Fruit fly (Drosophila melanogaster) whole organism, wandering third instar larva: ENCODE results near the gene lark.

Experiments
- Abd-B ChIP-seq: fragments of >200 bp; optimal IDR thresholded peaks from 2 replicates; lab custom pipeline; 2017; ENCODE audit warnings: missing biosample characterization, missing genetic modification characterization
- CG32264 ChIP-seq: fragments of 200-800 bp; sonication (Bioruptor generic); optimal IDR thresholded peaks from 2 replicates; lab custom pipeline; 2016; ENCODE audit warnings: missing biosample characterization, missing genetic modification characterization
- CG9705 ChIP-seq: fragments of 200-800 bp; sonication (Bioruptor generic); optimal IDR thresholded peaks from 2 replicates; lab custom pipeline; 2018; ENCODE audit warnings: missing biosample characterization, mild to moderate bottlenecking, missing genetic modification characterization
- CrebA ChIP-seq: fragments of 200-800 bp; sonication (Bioruptor generic); optimal IDR thresholded peaks from 2 replicates; lab custom pipeline; 2016; ENCODE audit warnings: missing biosample characterization, mild to moderate bottlenecking, missing genetic modification characterization, borderline replicate concordance
- Dfd ChIP-seq: fragments of >200 bp; optimal IDR thresholded peaks from 2 replicates; lab custom pipeline; 2017; ENCODE audit warnings: missing biosample characterization, missing genetic modification characterization
- Dif ChIP-seq: fragments of 200-275, 200-300 bp; sonication (Bioruptor generic); optimal IDR thresholded peaks from 2 replicates; lab custom pipeline; 2018; ENCODE audit warnings: missing biosample characterization, missing genetic modification characterization; ENCODE audit not compliant: partially characterized antibody
- GATAd ChIP-seq: sonication (Bioruptor generic); optimal IDR thresholded peaks from 2 replicates; lab custom pipeline; 2016; ENCODE audit warnings: missing biosample characterization, missing genetic modification characterization
- HLH106 ChIP-seq: fragments of 200-800 bp; optimal IDR thresholded peaks from 3 replicates; lab custom pipeline; 2019; ENCODE audit warnings: missing biosample characterization, mild to moderate bottlenecking, missing genetic modification characterization, moderate library complexity
- Hnf4 ChIP-seq: fragments of 200-800 bp; sonication (Bioruptor generic); optimal IDR thresholded peaks from 2 replicates; lab custom pipeline; 2016; ENCODE audit warnings: missing biosample characterization, mild to moderate bottlenecking, missing genetic modification characterization
- Hr78 ChIP-seq: fragments of >200 bp; optimal IDR thresholded peaks from 2 replicates; lab custom pipeline; 2017; ENCODE audit warnings: missing biosample characterization, missing genetic modification characterization
- Hr83 ChIP-seq: fragments of 200-300 bp; sonication (Bioruptor generic); optimal IDR thresholded peaks from 2 replicates; lab custom pipeline; 2016; ENCODE audit warnings: missing biosample characterization, mild to moderate bottlenecking, missing genetic modification characterization, moderate library complexity; ENCODE audit not compliant: poor library complexity, severe bottlenecking
- Jra ChIP-seq: sonication (Bioruptor generic); optimal IDR thresholded peaks from 2 replicates; lab custom pipeline; 2016; ENCODE audit warnings: missing biosample characterization, missing genetic modification characterization
- Mio ChIP-seq: sonication (Bioruptor generic); optimal IDR thresholded peaks from 2 replicates; lab custom pipeline; 2016; ENCODE audit warnings: missing biosample characterization, missing genetic modification characterization
- Myc ChIP-seq: fragments of >200 bp; optimal IDR thresholded peaks from 2 replicates; lab custom pipeline; 2017
- N ChIP-seq: fragments of >200 bp; optimal IDR thresholded peaks from 2 replicates; lab custom pipeline; 2018; ENCODE audit warnings: missing biosample characterization, missing external identifiers, missing genetic modification characterization
- OdsH ChIP-seq: fragments of 200-800 bp; sonication (Bioruptor generic); optimal IDR thresholded peaks from 2 replicates; lab custom pipeline; 2016; ENCODE audit warnings: missing biosample characterization, mild to moderate bottlenecking, missing genetic modification characterization
- Rel ChIP-seq, 2 experiments: fragments of 200-800 bp; sonication (Bioruptor generic) in 1 of 2; optimal IDR thresholded peaks; 2 replicates in 1 of 2; 3 replicates in 1 of 2; lab custom pipeline; 2016 to 2019; ENCODE audit warnings: mild to moderate bottlenecking in 2 of 2, missing biosample characterization in 2 of 2, missing genetic modification characterization in 2 of 2, moderate library complexity in 1 of 2
- Sp1 ChIP-seq: fragments of 200-800 bp; sonication (Bioruptor generic); optimal IDR thresholded peaks from 3 replicates; lab custom pipeline; 2019; ENCODE audit warnings: missing biosample characterization, mild to moderate bottlenecking, missing genetic modification characterization, moderate library complexity
- Vsx2 ChIP-seq: fragments of 200-300, 225-300 bp; sonication (Bioruptor generic); optimal IDR thresholded peaks from 2 replicates; lab custom pipeline; 2018; ENCODE audit warnings: missing biosample characterization, missing genetic modification characterization; ENCODE audit not compliant: partially characterized antibody
- br ChIP-seq: fragments of 200-800 bp; sonication (Bioruptor generic); optimal IDR thresholded peaks from 2 replicates; lab custom pipeline; 2016; ENCODE audit warnings: missing biosample characterization, missing genetic modification characterization
- brk ChIP-seq: fragments of 200-800 bp; sonication (Bioruptor generic); optimal IDR thresholded peaks from 2 replicates; lab custom pipeline; 2016; ENCODE audit warnings: missing biosample characterization, mild to moderate bottlenecking, missing genetic modification characterization
- dl ChIP-seq, 2 experiments: fragments of 175-275, 200-275 bp in 1 of 2; fragments of 200-275 bp in 1 of 2; sonication (Bioruptor generic); optimal IDR thresholded peaks; lab custom pipeline; 2018; ENCODE audit warnings: mild to moderate bottlenecking in 2 of 2, missing biosample characterization in 2 of 2, missing genetic modification characterization in 2 of 2, moderate library complexity in 2 of 2; ENCODE audit not compliant: partially characterized antibody in 2 of 2, insufficient read depth in 1 of 2
- dmrt93B ChIP-seq: fragments of 200-800 bp; sonication (Bioruptor generic); optimal IDR thresholded peaks from 2 replicates; lab custom pipeline; 2018; ENCODE audit warnings: missing biosample characterization, mild to moderate bottlenecking, missing genetic modification characterization
- dsf ChIP-seq: sonication (Bioruptor generic); optimal IDR thresholded peaks from 2 replicates; lab custom pipeline; 2016; ENCODE audit warnings: missing biosample characterization, missing genetic modification characterization, borderline replicate concordance
- ey ChIP-seq: fragments of 200-800 bp; sonication (Bioruptor generic); optimal IDR thresholded peaks from 2 replicates; lab custom pipeline; 2016; ENCODE audit warnings: missing biosample characterization, missing genetic modification characterization
- foxo ChIP-seq, 2 experiments: fragments of 200-800 bp; sonication (Bioruptor generic); optimal IDR thresholded peaks; 2 replicates in 1 of 2; 3 replicates in 1 of 2; lab custom pipeline; 2016 to 2017; ENCODE audit warnings: missing biosample characterization in 2 of 2, missing genetic modification characterization in 2 of 2
- fru ChIP-seq: fragments of 200-800 bp; sonication (Bioruptor generic); optimal IDR thresholded peaks from 3 replicates; lab custom pipeline; 2016; ENCODE audit warnings: missing biosample characterization, mild to moderate bottlenecking, missing genetic modification characterization
- h ChIP-seq: fragments of 200-800 bp; sonication (Bioruptor generic); optimal IDR thresholded peaks from 3 replicates; lab custom pipeline; 2016; ENCODE audit warnings: missing biosample characterization, mild to moderate bottlenecking, missing genetic modification characterization
- jim ChIP-seq: fragments of 175-275, 200-325 bp; sonication (Bioruptor generic); optimal IDR thresholded peaks from 2 replicates; lab custom pipeline; 2016; ENCODE audit warnings: missing biosample characterization, mild to moderate bottlenecking, missing genetic modification characterization
- lola ChIP-seq: fragments of >200 bp; optimal IDR thresholded peaks from 2 replicates; lab custom pipeline; 2017; ENCODE audit warnings: missing biosample characterization, missing genetic modification characterization
- pan ChIP-seq: fragments of >200 bp; optimal IDR thresholded peaks from 2 replicates; lab custom pipeline; 2017
- psq ChIP-seq: fragments of 200-800 bp; sonication (Bioruptor generic); optimal IDR thresholded peaks from 3 replicates; lab custom pipeline; 2017; ENCODE audit warnings: missing biosample characterization, mild to moderate bottlenecking, missing genetic modification characterization, moderate library complexity
- rgr ChIP-seq: fragments of 200-800 bp; sonication (Bioruptor generic); optimal IDR thresholded peaks from 3 replicates; lab custom pipeline; 2016; ENCODE audit warnings: missing biosample characterization, mild to moderate bottlenecking, missing genetic modification characterization
- sage ChIP-seq: fragments of 200-800 bp; sonication (Bioruptor generic); optimal IDR thresholded peaks from 2 replicates; lab custom pipeline; 2016; ENCODE audit warnings: missing biosample characterization, mild to moderate bottlenecking, missing genetic modification characterization
- sv ChIP-seq: fragments of 200-800 bp; sonication (Bioruptor generic); optimal IDR thresholded peaks from 3 replicates; lab custom pipeline; 2016; ENCODE audit warnings: missing biosample characterization, missing genetic modification characterization
- tai ChIP-seq: sonication (Bioruptor generic); optimal IDR thresholded peaks from 2 replicates; lab custom pipeline; 2016; ENCODE audit warnings: missing biosample characterization, missing genetic modification characterization
- usp ChIP-seq: fragments of >200 bp; optimal IDR thresholded peaks from 2 replicates; lab custom pipeline; 2017; ENCODE audit warnings: missing biosample characterization, missing genetic modification characterization
- woc ChIP-seq: sonication (Bioruptor generic); optimal IDR thresholded peaks from 2 replicates; lab custom pipeline; 2016; ENCODE audit warnings: missing biosample characterization, mild to moderate bottlenecking, missing genetic modification characterization

lark gene

DNA sequence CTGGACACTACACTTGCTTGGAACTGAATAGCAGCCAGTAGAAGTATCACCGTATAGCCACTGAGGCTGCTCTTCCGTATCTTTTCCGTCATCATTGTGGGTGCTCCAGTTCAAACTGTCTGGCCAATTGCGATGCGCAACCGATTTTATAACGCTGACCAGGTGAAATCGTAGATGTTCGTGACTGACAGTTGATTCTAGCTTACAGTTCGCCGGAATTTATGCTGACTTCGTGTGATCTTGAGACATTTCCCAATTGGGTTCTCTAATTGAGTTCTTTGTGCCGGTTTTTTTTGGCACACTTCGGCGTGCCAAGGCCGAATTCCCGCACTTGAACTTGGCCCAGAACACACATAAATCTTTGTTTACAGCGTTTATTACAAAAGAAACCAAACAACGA, 7.9 kb downstream of the lark start, which contains the start of gene CG14834:
Gene CG14834, minus strand, starts transcription at position 173 of the 400 bp plus-strand sequence.
- TF ChIP-seq sage (GFP tag; lab: Kevin White, UChicago) (no peak), dmrt93B (GFP tag; lab: Kevin White, UChicago) (no peak), CG9705 (GFP tag; lab: Kevin White, UChicago) (no peak), tai (GFP tag; lab: Kevin White, UChicago) (no peak), rgr (GFP tag; lab: Kevin White, UChicago) (no peak), Jra (GFP tag; lab: Kevin White, UChicago) (no peak), psq (GFP tag; lab: Kevin White, UChicago) (no peak), Hnf4 (GFP tag; lab: Kevin White, UChicago) (no peak), GATAd (GFP tag; lab: Kevin White, UChicago) (no peak), brk (GFP tag; lab: Kevin White, UChicago) (no peak), Rel (GFP tag; optimal IDR thresholded peaks at IDR 0.05; lab: Kevin White, UChicago) (no peak), Rel (tag; optimal IDR thresholded peaks at IDR 0.05; lab: Kevin White, UChicago) (no peak), CG32264 (GFP tag; lab: Kevin White, UChicago) (no peak), dsf (GFP tag; lab: Kevin White, UChicago) (no peak), Hr83 (GFP tag; lab: Kevin White, UChicago) (no peak), OdsH (GFP tag; lab: Kevin White, UChicago) (no peak), CrebA (GFP tag; lab: Kevin White, UChicago) (no peak), foxo (GFP tag; optimal IDR thresholded peaks at IDR 0.05; lab: Kevin White, UChicago) (no peak), woc (GFP tag; lab: Kevin White, UChicago) (no peak), Mio (GFP tag; lab: Kevin White, UChicago) (no peak)

dm6 chr3L:7347984-7348631, 9.0 kb downstream of the lark start, which contains the start of the genes Srp19 and qm:
Srp19 (minus strand) TSS chr3L:7348034.
qm (plus strand) TSS chr3L:7348313.
- no peak for TF ChIP-seq lola (GFP tag; lab: Kevin White, UChicago)
- no peak for TF ChIP-seq psq (GFP tag; lab: Kevin White, UChicago)
- TF ChIP-seq CG9705 (GFP tag; lab: Kevin White, UChicago): peak; percentile 14
- no peak for TF ChIP-seq N
- TF ChIP-seq dmrt93B (GFP tag; lab: Kevin White, UChicago): no peak
- TF ChIP-seq OdsH (GFP tag; lab: Kevin White, UChicago): peak; percentile 12
- no peak for TF ChIP-seq GATAd (GFP tag; lab: Kevin White, UChicago)
- TF ChIP-seq Mio (GFP tag; lab: Kevin White, UChicago): no peak
- no peak for TF ChIP-seq dl (GFP tag; optimal IDR thresholded peaks at IDR 0.05; lab: Kevin White, UChicago; ENCODE audit: insufficient read depth in 1 of 2, partially characterized antibody in 2 of 2)
- TF ChIP-seq h: peak; percentile 69
- TF ChIP-seq rgr (GFP tag; lab: Kevin White, UChicago): peak; percentile 23
- peak; percentile 23 for TF ChIP-seq Dif (GFP tag; lab: Kevin White, UChicago)
- TF ChIP-seq CrebA (GFP tag; lab: Kevin White, UChicago): no peak
- peak; percentile 87 for TF ChIP-seq Myc (lab: Kevin White, UChicago)
- no peak for TF ChIP-seq Rel (GFP tag; optimal IDR thresholded peaks at IDR 0.05; lab: Kevin White, UChicago)
- peak; percentile 90 for TF ChIP-seq Rel (tag; optimal IDR thresholded peaks at IDR 0.05; lab: Kevin White, UChicago)
- no peak for TF ChIP-seq brk (GFP tag; lab: Kevin White, UChicago)
- TF ChIP-seq Sp1: peak; percentile 55
- TF ChIP-seq pan (lab: Kevin White, UChicago): no peak
- peak; percentile 50 for TF ChIP-seq br (GFP tag; lab: Kevin White, UChicago)
- TF ChIP-seq ey (GFP tag; lab: Kevin White, UChicago): peak; percentile 42
- peak; percentile 24 for TF ChIP-seq HLH106 (tag; lab: Kevin White, UChicago)
- no peak for TF ChIP-seq Hr78 (GFP tag; lab: Kevin White, UChicago)
- no peak for TF ChIP-seq Dfd
- TF ChIP-seq Hnf4 (GFP tag; lab: Kevin White, UChicago): peak; percentile 69
- TF ChIP-seq Abd-B (GFP tag; lab: Kevin White, UChicago): no peak
- no peak for TF ChIP-seq sage (GFP tag; lab: Kevin White, UChicago)
- TF ChIP-seq Hr83 (GFP tag; lab: Kevin White, UChicago): no peak
- peak; percentile 66 for TF ChIP-seq Jra (GFP tag; lab: Kevin White, UChicago)
- TF ChIP-seq dsf (GFP tag; lab: Kevin White, UChicago): no peak
- peak; percentile 82 for TF ChIP-seq woc (GFP tag; lab: Kevin White, UChicago)
- TF ChIP-seq tai (GFP tag; lab: Kevin White, UChicago): no peak
- TF ChIP-seq CG32264 (GFP tag; lab: Kevin White, UChicago): no peak
- peak in 1 of 2 experiments; percentile 77 for TF ChIP-seq foxo (GFP tag; optimal IDR thresholded peaks at IDR 0.05; lab: Kevin White, UChicago)
- TF ChIP-seq sv (GFP tag; lab: Kevin White, UChicago): peak; percentile 25
- TF ChIP-seq jim (GFP tag; lab: Kevin White, UChicago): peak; percentile 7
- no peak for TF ChIP-seq Vsx2 (GFP tag; lab: Kevin White, UChicago)
- peak; percentile 63 for TF ChIP-seq fru (GFP tag; lab: Kevin White, UChicago)
- TF ChIP-seq usp (GFP tag; lab: Kevin White, UChicago): no peak
